Fruit fly (Drosophila melanogaster): Measurements from ENCODE around the gene CG8620.

DNA sequence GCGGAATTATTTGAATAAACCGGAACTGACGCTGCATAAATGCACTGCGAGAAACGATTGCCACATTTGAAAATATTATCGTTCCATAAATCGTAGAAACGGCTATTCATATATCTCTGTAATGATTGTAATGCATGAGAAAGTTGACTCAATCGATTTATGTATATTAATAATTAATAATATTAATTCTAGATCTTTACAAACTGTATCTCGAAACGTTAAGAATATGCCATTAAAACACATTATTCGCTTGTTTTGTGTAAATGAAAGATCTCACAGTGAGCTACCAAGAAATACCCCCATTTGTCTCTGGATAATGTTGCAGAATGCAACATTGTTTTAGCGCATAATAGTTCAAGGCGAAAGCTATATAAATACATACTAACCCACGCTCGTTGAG lies 8.1 kb upstream of the CG8620 start:
- TF ChIP-seq tai (GFP tag; optimal IDR thresholded peaks at IDR 0.05) (no peak), psq (GFP tag; optimal IDR thresholded peaks at IDR 0.05) (peak; percentile 26)

Measured in whole organism, wandering third instar larva.